Worm (Caenorhabditis elegans) whole organism, L1 larva: ENCODE data around the gene F26C11.4.

Experiments used
- ceh-88 ChIP-seq: fragments of 200-800 bp; sonication (Bioruptor generic); IDR thresholded peaks from 2 replicates; pipeline ENCODE4 v1.3.6; 2022; ENCODE audit warnings: missing genetic modification characterization, missing compliant biosample characterization
- ces-1 ChIP-seq: fragments of 150-350 bp; optimal IDR thresholded peaks from 2 replicates; lab custom pipeline; 2014; ENCODE audit warnings: missing biosample characterization, missing genetic modification reagents, missing genetic modification characterization
- egl-27 ChIP-seq, 2 experiments: fragments of 150-350 bp in 1 of 2; sonication (generic microtip); optimal IDR thresholded peaks; 3 replicates each; lab custom pipeline; 2017 to 2018; ENCODE audit warnings: missing biosample characterization in 2 of 2, missing genetic modification characterization in 2 of 2, missing genetic modification reagents in 2 of 2
- jun-1 ChIP-seq: fragments of 150-350 bp; optimal IDR thresholded peaks from 2 replicates; lab custom pipeline; 2014; ENCODE audit warnings: missing biosample characterization, missing genetic modification reagents, missing genetic modification characterization
- lin-35 ChIP-seq, 2 experiments: fragments of 150-350 bp; optimal IDR thresholded peaks; 2 replicates each; lab custom pipeline; 2014; ENCODE audit warnings: missing biosample characterization in 2 of 2, missing genetic modification characterization in 2 of 2, missing genetic modification reagents in 2 of 2
- lsy-2 ChIP-seq, 2 experiments: fragments of 150-350 bp; optimal IDR thresholded peaks; 2 replicates each; lab custom pipeline; 2014; ENCODE audit warnings: missing biosample characterization in 2 of 2, missing genetic modification characterization in 2 of 2
- nhr-11 ChIP-seq: fragments of 150-350 bp; optimal IDR thresholded peaks from 2 replicates; lab custom pipeline; 2014; ENCODE audit warnings: missing biosample characterization, missing genetic modification characterization
- nhr-12 ChIP-seq: sonication (generic microtip); optimal IDR thresholded peaks from 2 replicates; lab custom pipeline; 2017; ENCODE audit warnings: missing biosample characterization, missing genetic modification characterization
- nhr-20 ChIP-seq: sonication (generic microtip); optimal IDR thresholded peaks from 2 replicates; lab custom pipeline; 2016; ENCODE audit warnings: mild to moderate bottlenecking, missing genetic modification characterization, missing compliant biosample characterization
- nhr-237 ChIP-seq: fragments of 150-350 bp; optimal IDR thresholded peaks from 2 replicates; lab custom pipeline; 2014; ENCODE audit warnings: missing biosample characterization, missing genetic modification characterization
- nhr-28 ChIP-seq: fragments of 150-350 bp; optimal IDR thresholded peaks from 2 replicates; lab custom pipeline; 2014; ENCODE audit warnings: missing biosample characterization, missing genetic modification characterization
- sox-4 ChIP-seq: sonication (generic microtip); optimal IDR thresholded peaks from 2 replicates; lab custom pipeline; 2016; ENCODE audit warnings: missing genetic modification characterization, missing compliant biosample characterization
- zag-1 ChIP-seq: fragments of 150-350 bp; optimal IDR thresholded peaks from 2 replicates; lab custom pipeline; 2014; ENCODE audit warnings: missing biosample characterization, missing genetic modification characterization
- ztf-11 ChIP-seq, 2 experiments: sonication (generic microtip); optimal IDR thresholded peaks; 2 replicates each; lab custom pipeline; 2016 to 2017; ENCODE audit warnings: missing genetic modification characterization in 2 of 2, missing biosample characterization in 1 of 2, missing compliant biosample characterization in 1 of 2

- TF ChIP-seq zag-1 (tag; lab: Kevin White, UChicago) (peak; percentile 15), lsy-2 (tag; optimal IDR thresholded peaks at IDR 0.05; lab: Kevin White, UChicago) (peak; percentile 90 to 93), nhr-11 (tag; lab: Kevin White, UChicago) (peak; percentile 89), nhr-20 (peak; percentile 93), nhr-12 (tag; lab: Kevin White, UChicago) (peak; percentile 28), nhr-237 (tag; lab: Kevin White, UChicago) (peak; percentile 37), lin-35 (GFP tag; optimal IDR thresholded peaks at IDR 0.05; lab: Kevin White, UChicago) (peak; percentile 99), ceh-88 (GFP tag; lab: Robert Waterston, UW) (peak; percentile 76), jun-1 (tag; lab: Kevin White, UChicago) (peak; percentile 68), egl-27 (tag; optimal IDR thresholded peaks at IDR 0.05; lab: Kevin White, UChicago) (no peak), sox-4 (tag; lab: Kevin White, UChicago) (peak; percentile 92), nhr-28 (tag; lab: Kevin White, UChicago) (no peak), ces-1 (GFP tag; lab: Kevin White, UChicago) (no peak), ztf-11 (tag; optimal IDR thresholded peaks at IDR 0.05; lab: Kevin White, UChicago) (peak in 1 of 2 experiments; percentile 94)
Observed at ce11 chrII:9940430-9940829, 24.4 kb upstream of the F26C11.4 start, which contains the start of gene ufd-3.
